Worm (Caenorhabditis elegans) whole organism, young adult: ENCODE data around the gene riok-3.
A peak's percentile ranks its signal among the peaks of the same experiment; 100 is the strongest.

Experiments
- B0035.1 ChIP-seq: sonication (generic microtip); optimal IDR thresholded peaks from 2 replicates; lab custom pipeline; 2016; ENCODE audit warnings: missing genetic modification characterization, mild to moderate bottlenecking, missing compliant biosample characterization, missing genotype, missing genetic modification reagents
- C06A6.2 ChIP-seq: fragments of 200-800 bp; sonication (Bioruptor generic); conservative IDR thresholded peaks from 2 replicates; pipeline ENCODE4 v1.3.6; 2022; ENCODE audit warnings: missing genetic modification characterization, missing compliant biosample characterization
- D2030.7 ChIP-seq: fragments of 200-800 bp; sonication (Bioruptor generic); IDR thresholded peaks from 2 replicates; pipeline ENCODE4 v1.3.6; 2022; ENCODE audit warnings: missing genetic modification reagents, missing genetic modification characterization, missing compliant biosample characterization
- F22D6.2 ChIP-seq: sonication (generic microtip); optimal IDR thresholded peaks from 2 replicates; lab custom pipeline; 2016; ENCODE audit warnings: mild to moderate bottlenecking, missing genetic modification characterization, missing compliant biosample characterization
- F23B12.7 ChIP-seq: sonication (generic microtip); optimal IDR thresholded peaks from 2 replicates; lab custom pipeline; 2017; ENCODE audit warnings: missing genetic modification characterization, mild to moderate bottlenecking, missing compliant biosample characterization, antibody characterized with exemption, moderate library complexity; ENCODE audit not compliant: insufficient read depth
- F33H1.4 ChIP-seq: fragments of 200-800 bp; sonication (Bioruptor generic); IDR thresholded peaks from 2 replicates; pipeline ENCODE4 v1.3.6; 2022; ENCODE audit warnings: missing genetic modification reagents, missing genetic modification characterization, missing compliant biosample characterization
- F39B2.1 ChIP-seq: fragments of 200-800 bp; sonication (Bioruptor generic); IDR thresholded peaks from 2 replicates; pipeline ENCODE4 v1.3.6; 2022; ENCODE audit warnings: missing genetic modification reagents, missing genetic modification characterization, missing compliant biosample characterization
- F49E8.2 ChIP-seq: sonication (generic microtip); optimal IDR thresholded peaks from 3 replicates; lab custom pipeline; 2017; ENCODE audit warnings: missing genetic modification characterization, mild to moderate bottlenecking, missing compliant biosample characterization, antibody characterized with exemption, moderate library complexity; ENCODE audit not compliant: insufficient read depth
- K11D2.4 ChIP-seq: fragments of 200-800 bp; sonication (Bioruptor generic); IDR thresholded peaks from 2 replicates; pipeline ENCODE4 v1.3.6; 2022; ENCODE audit warnings: missing genetic modification reagents, missing genetic modification characterization, missing compliant biosample characterization
- T07F8.4 ChIP-seq: sonication (generic microtip); optimal IDR thresholded peaks from 2 replicates; lab custom pipeline; 2016; ENCODE audit warnings: mild to moderate bottlenecking, missing genetic modification characterization, moderate library complexity, missing compliant biosample characterization
- Y79H2A.3 ChIP-seq: fragments of 200-800 bp; sonication (Bioruptor generic); conservative IDR thresholded peaks from 2 replicates; pipeline ENCODE4 v1.3.6; 2022; ENCODE audit warnings: missing genetic modification reagents, missing genetic modification characterization, missing compliant biosample characterization
- Y95B8A.8 ChIP-seq: fragments of 200-800 bp; sonication (Bioruptor generic); IDR thresholded peaks from 2 replicates; pipeline ENCODE4 v1.3.6; 2022; ENCODE audit warnings: missing genetic modification reagents, missing genetic modification characterization, missing compliant biosample characterization
- ama-1 ChIP-seq, 3 experiments: fragments of 150-350 bp in 1 of 3; sonication (generic microtip) in 2 of 3; optimal IDR thresholded peaks; 2 replicates each; lab custom pipeline; 2014 to 2018; ENCODE audit warnings: missing biosample characterization in 2 of 3, missing genetic modification characterization in 2 of 3, missing genetic modification reagents in 2 of 3
- aptf-3 ChIP-seq: fragments of 200-800 bp; sonication (Bioruptor generic); IDR thresholded peaks from 2 replicates; pipeline ENCODE4 v1.3.6; 2022; ENCODE audit warnings: missing genetic modification characterization, missing compliant biosample characterization
- athp-1 ChIP-seq: sonication (generic microtip); optimal IDR thresholded peaks from 2 replicates; lab custom pipeline; 2017; ENCODE audit warnings: mild to moderate bottlenecking, missing genetic modification characterization, missing compliant biosample characterization
- ccch-3 ChIP-seq: fragments of 200-800 bp; sonication (Bioruptor generic); optimal IDR thresholded peaks from 2 replicates; lab custom pipeline; 2018; ENCODE audit warnings: mild to moderate bottlenecking, missing genetic modification characterization, missing compliant biosample characterization
- dox-1 ChIP-seq: fragments of 200-800 bp; sonication (Bioruptor generic); IDR thresholded peaks from 2 replicates; pipeline ENCODE4 v1.3.6; 2022; ENCODE audit warnings: missing genetic modification reagents, missing genetic modification characterization, missing compliant biosample characterization
- efl-1 ChIP-seq: fragments of 150-350 bp; optimal IDR thresholded peaks from 2 replicates; lab custom pipeline; 2014; ENCODE audit warnings: missing biosample characterization, missing genetic modification reagents, missing genetic modification characterization
- him-1 ChIP-seq: sonication (generic microtip); optimal IDR thresholded peaks from 2 replicates; lab custom pipeline; 2016; ENCODE audit warnings: missing genotype, missing genetic modification reagents, missing genetic modification characterization, missing compliant biosample characterization
- hlh-26 ChIP-seq: fragments of 200-800 bp; sonication (Bioruptor generic); conservative IDR thresholded peaks from 2 replicates; pipeline ENCODE4 v1.3.6; 2022; ENCODE audit warnings: missing genetic modification reagents, missing genetic modification characterization, missing compliant biosample characterization
- hmg-20 ChIP-seq: fragments of 200-800 bp; sonication (Bioruptor generic); IDR thresholded peaks from 2 replicates; pipeline ENCODE4 v1.3.6; 2022; ENCODE audit warnings: missing genetic modification reagents, missing genetic modification characterization, missing compliant biosample characterization
- hrde-1 ChIP-seq: sonication (generic microtip); optimal IDR thresholded peaks from 2 replicates; lab custom pipeline; 2016; ENCODE audit warnings: missing genetic modification characterization, mild to moderate bottlenecking, missing compliant biosample characterization, moderate library complexity, missing genotype, missing genetic modification reagents, borderline replicate concordance
- lag-1 ChIP-seq: fragments of 200-800 bp; sonication (Bioruptor generic); IDR thresholded peaks from 2 replicates; pipeline ENCODE4 v1.3.6; 2022; ENCODE audit warnings: missing genetic modification reagents, missing genetic modification characterization, missing compliant biosample characterization
- let-607 ChIP-seq, 2 experiments: fragments of 200-800 bp in 1 of 2; sonication (Bioruptor generic) in 1 of 2; sonication (generic microtip) in 1 of 2; optimal IDR thresholded peaks; 2 replicates each; lab custom pipeline; 2016 to 2018; ENCODE audit warnings: mild to moderate bottlenecking in 2 of 2, missing compliant biosample characterization in 2 of 2, missing genetic modification characterization in 2 of 2, moderate library complexity in 2 of 2, missing genotype in 1 of 2
- lin-40 ChIP-seq: sonication (generic microtip); optimal IDR thresholded peaks from 2 replicates; lab custom pipeline; 2016; ENCODE audit warnings: missing genetic modification characterization, mild to moderate bottlenecking, missing compliant biosample characterization, missing genotype, missing genetic modification reagents
- lin-54 ChIP-seq: fragments of 200-800 bp; sonication (Bioruptor generic); optimal IDR thresholded peaks from 2 replicates; lab custom pipeline; 2018; ENCODE audit warnings: mild to moderate bottlenecking, missing genetic modification characterization, missing compliant biosample characterization
- lsl-1 ChIP-seq: fragments of 200-800 bp; sonication (Bioruptor generic); optimal IDR thresholded peaks from 2 replicates; lab custom pipeline; 2018; ENCODE audit warnings: mild to moderate bottlenecking, missing genetic modification characterization, moderate library complexity, missing compliant biosample characterization
- madf-10 ChIP-seq: sonication (generic microtip); optimal IDR thresholded peaks from 2 replicates; lab custom pipeline; 2016; ENCODE audit warnings: mild to moderate bottlenecking, missing genetic modification characterization, missing compliant biosample characterization
- madf-6 ChIP-seq: fragments of 200-800 bp; sonication (Bioruptor generic); IDR thresholded peaks from 2 replicates; pipeline ENCODE4 v1.3.6; 2022; ENCODE audit warnings: missing genetic modification reagents, missing genetic modification characterization, missing compliant biosample characterization
- madf-8 ChIP-seq: fragments of 200-800 bp; sonication (Bioruptor generic); conservative IDR thresholded peaks from 2 replicates; pipeline ENCODE4 v1.3.6; 2022; ENCODE audit warnings: missing genetic modification reagents, missing genetic modification characterization, missing compliant biosample characterization
- mel-28 ChIP-seq: sonication (generic microtip); optimal IDR thresholded peaks from 2 replicates; lab custom pipeline; 2016; ENCODE audit warnings: borderline replicate concordance, mild to moderate bottlenecking, missing genetic modification characterization, missing compliant biosample characterization
- nhr-179 ChIP-seq: sonication (generic microtip); optimal IDR thresholded peaks from 2 replicates; lab custom pipeline; 2016; ENCODE audit warnings: mild to moderate bottlenecking, missing genetic modification characterization, missing compliant biosample characterization
- pbrm-1 ChIP-seq: fragments of 200-800 bp; sonication (Bioruptor generic); IDR thresholded peaks from 2 replicates; pipeline ENCODE4 v1.3.6; 2022; ENCODE audit warnings: missing genetic modification reagents, missing genetic modification characterization, missing compliant biosample characterization
- rcor-1 ChIP-seq: fragments of 200-800 bp; sonication (Bioruptor generic); IDR thresholded peaks from 2 replicates; pipeline ENCODE4 v1.3.6; 2022; ENCODE audit warnings: missing genetic modification reagents, missing genetic modification characterization, missing compliant biosample characterization
- rec-8 ChIP-seq, 2 experiments: sonication (generic microtip); optimal IDR thresholded peaks; 2 replicates each; lab custom pipeline; 2016; ENCODE audit warnings: mild to moderate bottlenecking in 2 of 2, missing genetic modification characterization in 2 of 2, missing genetic modification reagents in 2 of 2, missing genotype in 2 of 2, missing biosample characterization in 1 of 2, missing compliant biosample characterization in 1 of 2, moderate library complexity in 1 of 2
- repo-1 ChIP-seq: sonication (generic microtip); optimal IDR thresholded peaks from 2 replicates; lab custom pipeline; 2017; ENCODE audit warnings: mild to moderate bottlenecking, missing genetic modification characterization, missing compliant biosample characterization
- sea-2 ChIP-seq: fragments of 200-800 bp; sonication (Bioruptor generic); IDR thresholded peaks from 2 replicates; pipeline ENCODE4 v1.3.6; 2022; ENCODE audit warnings: missing genetic modification characterization, missing compliant biosample characterization
- snpc-1.1 ChIP-seq: sonication (generic microtip); optimal IDR thresholded peaks from 2 replicates; lab custom pipeline; 2017; ENCODE audit warnings: missing genetic modification characterization, mild to moderate bottlenecking, missing compliant biosample characterization, antibody characterized with exemption, moderate library complexity, missing genotype, missing genetic modification reagents; ENCODE audit not compliant: insufficient read depth
- snpc-3.4 ChIP-seq: sonication (generic microtip); optimal IDR thresholded peaks from 2 replicates; lab custom pipeline; 2017; ENCODE audit warnings: missing genetic modification characterization, mild to moderate bottlenecking, missing compliant biosample characterization, antibody characterized with exemption, moderate library complexity, missing genotype, missing genetic modification reagents
- zfh-2 ChIP-seq: fragments of 200-800 bp; sonication (Bioruptor generic); conservative IDR thresholded peaks from 2 replicates; pipeline ENCODE4 v1.3.6; 2022; ENCODE audit warnings: missing genetic modification reagents, missing genetic modification characterization, missing compliant biosample characterization
- ztf-22 ChIP-seq: fragments of 200-800 bp; sonication (Bioruptor generic); optimal IDR thresholded peaks from 2 replicates; lab custom pipeline; 2018; ENCODE audit warnings: mild to moderate bottlenecking, missing genetic modification characterization, moderate library complexity, missing compliant biosample characterization
- ztf-25 ChIP-seq: fragments of 200-800 bp; sonication (Bioruptor generic); IDR thresholded peaks from 2 replicates; pipeline ENCODE4 v1.3.6; 2022; ENCODE audit warnings: missing genetic modification reagents, missing genetic modification characterization, missing compliant biosample characterization
- ztf-28 ChIP-seq: fragments of 200-800 bp; sonication (Bioruptor generic); IDR thresholded peaks from 2 replicates; pipeline ENCODE4 v1.3.6; 2022; ENCODE audit warnings: missing genetic modification reagents, missing genetic modification characterization, missing compliant biosample characterization
- ztf-3 ChIP-seq: fragments of 200-800 bp; sonication (Bioruptor generic); optimal IDR thresholded peaks from 2 replicates; lab custom pipeline; 2018; ENCODE audit warnings: mild to moderate bottlenecking, missing genetic modification characterization, missing compliant biosample characterization

The riok-3 gene

ce11 chrIII:9818763-9819162 is 14.0 kb upstream of the riok-3 start, which contains the start of gene panl-3 (continued):
- TF ChIP-seq D2030.7 (GFP tag; lab: Robert Waterston, UW) (0 out of 2 replicates have a peak, but pooled peaks have one; percentile 19), athp-1 (tag; lab: Kevin White, UChicago) (no peak), zfh-2 (GFP tag; lab: Robert Waterston, UW) (peak; percentile 83), rec-8 (tag; optimal IDR thresholded peaks at IDR 0.05; lab: Kevin White, UChicago) (no peak), F23B12.7 (tag; lab: Kevin White, UChicago) (peak; percentile 41), F49E8.2 (tag; lab: Kevin White, UChicago) (no peak), ztf-25 (no peak), lin-40 (tag; lab: Kevin White, UChicago) (peak; percentile 37), F22D6.2 (tag; lab: Kevin White, UChicago) (no peak), ztf-3 (GFP tag; lab: Kevin White, UChicago) (no peak), B0035.1 (tag; lab: Kevin White, UChicago) (no peak), snpc-1.1 (tag; lab: Kevin White, UChicago) (no peak), Y95B8A.8 (GFP tag; lab: Robert Waterston, UW) (no peak), T07F8.4 (tag; lab: Kevin White, UChicago) (no peak), aptf-3 (GFP tag; lab: Robert Waterston, UW) (no peak), ztf-28 (GFP tag; lab: Robert Waterston, UW) (no peak)
- TF ChIP-seq, all 124 proteins: peak for 26

ce11 chrIII:9817894-9818293 is 13.1 kb upstream of the riok-3 start:
- TF ChIP-seq F39B2.1 (no peak), dox-1 (GFP tag; lab: Robert Waterston, UW) (peak; percentile 30; the same call in 1 of the 2 replicates), snpc-3.4 (tag; lab: Kevin White, UChicago) (peak; percentile 1), repo-1 (no peak), hmg-20 (GFP tag; lab: Robert Waterston, UW) (no peak), lsl-1 (GFP tag; lab: Kevin White, UChicago) (peak; percentile 93), F33H1.4 (peak; percentile 31), Y95B8A.8 (GFP tag; lab: Robert Waterston, UW) (no peak), K11D2.4 (GFP tag; lab: Robert Waterston, UW) (no peak), madf-6 (GFP tag; lab: Robert Waterston, UW) (peak; percentile 60), F49E8.2 (tag; lab: Kevin White, UChicago) (peak; percentile 26), efl-1 (peak; percentile 35), lin-54 (GFP tag; lab: Kevin White, UChicago) (peak; percentile 45), mel-28 (tag; lab: Kevin White, UChicago) (no peak), hlh-26 (GFP tag; lab: Robert Waterston, UW) (no peak), let-607 (tag; optimal IDR thresholded peaks at IDR 0.05; lab: Kevin White, UChicago) (no peak), madf-8 (GFP tag; lab: Robert Waterston, UW) (0 out of 2 replicates have a peak, but pooled peaks have one; percentile 24), lag-1 (GFP tag; lab: Robert Waterston, UW) (no peak), madf-10 (tag; lab: Kevin White, UChicago) (no peak)
- TF ChIP-seq, all 124 proteins: peak for 9

ce11 chrIII:9817087-9817612 is 12.3 kb upstream of the riok-3 start, which contains the start of gene cnx-1:
Gene cnx-1 (minus strand): TSS chrIII:9817137.
- TF ChIP-seq dox-1 (GFP tag; lab: Robert Waterston, UW) (peak; percentile 8; the same call in 1 of the 2 replicates), C06A6.2 (no peak), nhr-179 (tag; lab: Kevin White, UChicago) (no peak), Y79H2A.3 (no peak), ama-1 (optimal IDR thresholded peaks at IDR 0.05; lab: Kevin White, UChicago) (no peak), ama-1 (GFP tag; optimal IDR thresholded peaks at IDR 0.05; lab: Kevin White, UChicago) (no peak), hrde-1 (no peak), rcor-1 (GFP tag; lab: Robert Waterston, UW) (0 out of 2 replicates have a peak, but pooled peaks have one; percentile 35), ztf-22 (GFP tag; lab: Kevin White, UChicago) (no peak), him-1 (tag; lab: Kevin White, UChicago) (no peak), sea-2 (GFP tag; lab: Robert Waterston, UW) (no peak), ccch-3 (GFP tag; lab: Kevin White, UChicago) (no peak), pbrm-1 (GFP tag; lab: Robert Waterston, UW) (peak; percentile 42; the same call in 1 of the 2 replicates)
